Worm (Caenorhabditis elegans) whole organism, mixed stage, embryonic: ENCODE results near the gene cct-8.

ENCODE experiments used
- ceh-83 ChIP-seq: fragments of 200-800 bp; sonication (Bioruptor generic); optimal IDR thresholded peaks from 2 replicates; lab custom pipeline; 2018; ENCODE audit warnings: mild to moderate bottlenecking, missing genetic modification characterization, missing compliant biosample characterization
- nhr-237 ChIP-seq: fragments of 150-350 bp; optimal IDR thresholded peaks from 2 replicates; lab custom pipeline; 2014; ENCODE audit warnings: missing biosample characterization, missing genetic modification characterization
- snpc-4 ChIP-seq: fragments of 150-350 bp; optimal IDR thresholded peaks from 2 replicates; lab custom pipeline; 2014; ENCODE audit warnings: missing biosample characterization, missing genetic modification characterization

ce11 chrIV:1107190-1107589 is 13.5 kb upstream of the cct-8 start, which contains the start of gene ost-1:
- TF ChIP-seq nhr-237 (tag; lab: Kevin White, UChicago) (no peak), ceh-83 (GFP tag; lab: Kevin White, UChicago) (no peak), snpc-4 (no peak)
